Worm (Caenorhabditis elegans) whole organism, L4 larva: ENCODE data around the gene K07C11.8.

Source experiments
- F44E2.7 ChIP-seq: fragments of 200-800 bp; sonication (Bioruptor generic); IDR thresholded peaks from 2 replicates; pipeline ENCODE4 v2.1.2; 2022; ENCODE audit warnings: missing genetic modification characterization, missing compliant biosample characterization
- aly-2 ChIP-seq: sonication (generic microtip); optimal IDR thresholded peaks from 2 replicates; lab custom pipeline; 2018; ENCODE audit warnings: missing biosample characterization, missing genetic modification characterization
- ceh-82 ChIP-seq: sonication (generic microtip); optimal IDR thresholded peaks from 2 replicates; lab custom pipeline; 2017; ENCODE audit warnings: missing biosample characterization, missing genetic modification characterization
- daf-19 ChIP-seq: fragments of 200-800 bp; sonication (Bioruptor generic); conservative IDR thresholded peaks from 2 replicates; pipeline ENCODE4 v1.3.6; 2022; ENCODE audit warnings: missing genetic modification characterization, missing compliant biosample characterization
- hlh-11 ChIP-seq: fragments of 200-800 bp; sonication (Bioruptor generic); optimal IDR thresholded peaks from 2 replicates; lab custom pipeline; 2018; ENCODE audit warnings: mild to moderate bottlenecking, missing genetic modification characterization, missing compliant biosample characterization
- jun-1 ChIP-seq: fragments of 150-350 bp; optimal IDR thresholded peaks from 2 replicates; lab custom pipeline; 2014; ENCODE audit warnings: missing biosample characterization, missing genetic modification reagents, missing genetic modification characterization
- lsy-2 ChIP-seq, 2 experiments: fragments of 150-350 bp in 1 of 2; sonication (generic microtip) in 1 of 2; optimal IDR thresholded peaks; 2 replicates each; lab custom pipeline; 2014 to 2017; ENCODE audit warnings: missing biosample characterization in 2 of 2, missing genetic modification characterization in 2 of 2
- mep-1 ChIP-seq: fragments of 150-350 bp; sonication (generic microtip); optimal IDR thresholded peaks from 3 replicates; lab custom pipeline; 2014; ENCODE audit warnings: missing biosample characterization, missing genetic modification characterization
- nhr-77 ChIP-seq: fragments of 150-350 bp; optimal IDR thresholded peaks from 2 replicates; lab custom pipeline; 2014; ENCODE audit warnings: missing biosample characterization, missing genetic modification characterization
- pha-4 ChIP-seq, 2 experiments: fragments of 150-350 bp in 1 of 2; fragments of 200-800 bp in 1 of 2; sonication (Bioruptor generic) in 1 of 2; IDR thresholded peaks in 1 of 2; optimal IDR thresholded peaks in 1 of 2; 2 replicates each; pipeline versions ENCODE4 v1.3.6 to Lab custom; 2014 to 2022; ENCODE audit warnings: missing genetic modification characterization in 2 of 2, missing genetic modification reagents in 2 of 2, missing biosample characterization in 1 of 2, missing compliant biosample characterization in 1 of 2
- skn-1 ChIP-seq: fragments of 150-350 bp; optimal IDR thresholded peaks from 2 replicates; lab custom pipeline; 2014; ENCODE audit warnings: missing biosample characterization, missing genetic modification characterization
- unc-39 ChIP-seq: sonication (generic microtip); optimal IDR thresholded peaks from 2 replicates; lab custom pipeline; 2017; ENCODE audit warnings: missing biosample characterization, missing genetic modification characterization
- ztf-11 ChIP-seq: fragments of 150-350 bp; optimal IDR thresholded peaks from 2 replicates; lab custom pipeline; 2014; ENCODE audit warnings: missing biosample characterization, missing genetic modification characterization

- no peak for TF ChIP-seq aly-2 (tag; lab: Kevin White, UChicago)
- TF ChIP-seq jun-1 (tag; lab: Kevin White, UChicago), result no peak
- no peak for TF ChIP-seq ceh-82
- no peak for TF ChIP-seq pha-4 (GFP tag; IDR thresholded peaks at IDR 0.05; lab: Robert Waterston, UW)
- TF ChIP-seq pha-4 (tag; optimal IDR thresholded peaks at IDR 0.05; lab: Kevin White, UChicago), result no peak
- no peak for TF ChIP-seq mep-1 (tag; lab: Kevin White, UChicago)
- TF ChIP-seq daf-19, result no peak
- no peak for TF ChIP-seq skn-1
- TF ChIP-seq ztf-11 (tag; lab: Kevin White, UChicago), result no peak
- TF ChIP-seq hlh-11 (tag; lab: Kevin White, UChicago), result no peak
- TF ChIP-seq unc-39 (tag; lab: Kevin White, UChicago), result no peak
- TF ChIP-seq lsy-2 (tag; optimal IDR thresholded peaks at IDR 0.05; lab: Kevin White, UChicago), result no peak
- no peak for TF ChIP-seq F44E2.7
- no peak for TF ChIP-seq nhr-77 (tag; lab: Kevin White, UChicago)
Measured at ce11 chrV:8245457-8245856, 27.8 kb upstream of the K07C11.8 start, which contains the start of gene C16D9.5.
